Worm (Caenorhabditis elegans) whole organism, L2 larva: ENCODE results near the gene grl-19.
A peak's percentile ranks its signal among the peaks of the same experiment; 100 is the strongest.

Experiments
- C34F6.9 ChIP-seq: fragments of 150-350 bp; optimal IDR thresholded peaks from 2 replicates; lab custom pipeline; 2014; ENCODE audit warnings: missing biosample characterization, missing genetic modification characterization
- R02D3.7 ChIP-seq: fragments of 150-350 bp; optimal IDR thresholded peaks from 2 replicates; lab custom pipeline; 2014; ENCODE audit warnings: missing biosample characterization, missing genetic modification characterization
- Y55F3AM.14 ChIP-seq: fragments of 200-800 bp; sonication (Bioruptor generic); optimal IDR thresholded peaks from 2 replicates; lab custom pipeline; 2018; ENCODE audit warnings: mild to moderate bottlenecking, missing genetic modification characterization, missing compliant biosample characterization
- ZK546.5 ChIP-seq: sonication (generic microtip); optimal IDR thresholded peaks from 2 replicates; lab custom pipeline; 2017; ENCODE audit warnings: missing biosample characterization, missing genetic modification characterization
- alr-1 ChIP-seq: fragments of 150-350 bp; optimal IDR thresholded peaks from 2 replicates; lab custom pipeline; 2014; ENCODE audit warnings: missing biosample characterization, missing genetic modification characterization
- ama-1 ChIP-seq: fragments of 150-350 bp; optimal IDR thresholded peaks from 2 replicates; lab custom pipeline; 2018; ENCODE audit warnings: inconsistent platforms
- blmp-1 ChIP-seq: sonication (generic microtip); optimal IDR thresholded peaks from 2 replicates; lab custom pipeline; 2017; ENCODE audit warnings: missing genetic modification characterization, mild to moderate bottlenecking, missing compliant biosample characterization, antibody characterized with exemption, moderate library complexity; ENCODE audit not compliant: insufficient read depth
- ceh-16 ChIP-seq: fragments of 150-350 bp; optimal IDR thresholded peaks from 2 replicates; lab custom pipeline; 2014; ENCODE audit warnings: missing biosample characterization, missing genetic modification characterization
- ceh-82 ChIP-seq: fragments of 150-350 bp; optimal IDR thresholded peaks from 2 replicates; lab custom pipeline; 2014; ENCODE audit warnings: missing biosample characterization, missing genetic modification characterization
- crh-2 ChIP-seq: sonication (generic microtip); optimal IDR thresholded peaks from 2 replicates; lab custom pipeline; 2017; ENCODE audit warnings: missing biosample characterization, missing genetic modification characterization
- dmd-4 ChIP-seq: sonication (generic microtip); optimal IDR thresholded peaks from 2 replicates; lab custom pipeline; 2017; ENCODE audit warnings: missing biosample characterization, missing genetic modification characterization
- egl-27 ChIP-seq: sonication (generic microtip); optimal IDR thresholded peaks from 3 replicates; lab custom pipeline; 2017; ENCODE audit warnings: missing biosample characterization, missing genetic modification reagents, missing genetic modification characterization
- fos-1 ChIP-seq: fragments of 150-350 bp; optimal IDR thresholded peaks from 2 replicates; lab custom pipeline; 2014; ENCODE audit warnings: missing biosample characterization, missing genetic modification characterization
- gmeb-1 ChIP-seq: fragments of 150-350 bp; optimal IDR thresholded peaks from 2 replicates; lab custom pipeline; 2014; ENCODE audit warnings: missing biosample characterization, missing genetic modification characterization
- lin-11 ChIP-seq: fragments of 150-350 bp; sonication (generic microtip); optimal IDR thresholded peaks from 2 replicates; lab custom pipeline; 2014; ENCODE audit warnings: missing biosample characterization, missing genetic modification characterization, inconsistent platforms, mixed read lengths
- lin-13 ChIP-seq: fragments of 150-350 bp; optimal IDR thresholded peaks from 2 replicates; lab custom pipeline; 2014; ENCODE audit warnings: missing biosample characterization, missing genetic modification reagents, missing genetic modification characterization
- lin-39 ChIP-seq: fragments of 150-350 bp; optimal IDR thresholded peaks from 2 replicates; lab custom pipeline; 2014; ENCODE audit warnings: missing biosample characterization, missing genetic modification reagents, missing genetic modification characterization
- lsy-2 ChIP-seq, 2 experiments: fragments of 150-350 bp in 1 of 2; sonication (generic microtip) in 1 of 2; optimal IDR thresholded peaks; 2 replicates each; lab custom pipeline; 2014 to 2017; ENCODE audit warnings: missing biosample characterization in 2 of 2, missing genetic modification characterization in 2 of 2
- mab-5 ChIP-seq: fragments of 150-350 bp; optimal IDR thresholded peaks from 2 replicates; lab custom pipeline; 2014; ENCODE audit warnings: missing biosample characterization, missing genetic modification characterization
- mbf-1 ChIP-seq: sonication (generic microtip); optimal IDR thresholded peaks from 2 replicates; lab custom pipeline; 2017; ENCODE audit warnings: missing biosample characterization, missing genetic modification characterization
- mdl-1 ChIP-seq, 2 experiments: fragments of 150-350 bp in 1 of 2; sonication (generic microtip) in 1 of 2; optimal IDR thresholded peaks; 2 replicates each; lab custom pipeline; 2017; ENCODE audit warnings: missing biosample characterization in 2 of 2, missing genetic modification characterization in 2 of 2
- nhr-10 ChIP-seq: sonication (generic microtip); optimal IDR thresholded peaks from 2 replicates; lab custom pipeline; 2017; ENCODE audit warnings: missing biosample characterization, missing genetic modification characterization
- nhr-11 ChIP-seq: fragments of 150-350 bp; optimal IDR thresholded peaks from 2 replicates; lab custom pipeline; 2014; ENCODE audit warnings: missing biosample characterization, missing genetic modification characterization
- nhr-12 ChIP-seq: fragments of 150-350 bp; optimal IDR thresholded peaks from 2 replicates; lab custom pipeline; 2014; ENCODE audit warnings: missing biosample characterization, missing genetic modification characterization
- nhr-129 ChIP-seq: fragments of 150-350 bp; optimal IDR thresholded peaks from 2 replicates; lab custom pipeline; 2014; ENCODE audit warnings: missing biosample characterization, missing genetic modification characterization
- nhr-21 ChIP-seq: fragments of 150-350 bp; optimal IDR thresholded peaks from 2 replicates; lab custom pipeline; 2014; ENCODE audit warnings: missing biosample characterization, missing genetic modification characterization
- nhr-23 ChIP-seq: fragments of 150-350 bp; optimal IDR thresholded peaks from 2 replicates; lab custom pipeline; 2014; ENCODE audit warnings: missing biosample characterization, missing genetic modification reagents, missing genetic modification characterization
- nhr-237 ChIP-seq: fragments of 150-350 bp; optimal IDR thresholded peaks from 2 replicates; lab custom pipeline; 2014; ENCODE audit warnings: missing biosample characterization, missing genetic modification characterization
- nhr-25 ChIP-seq: fragments of 150-350 bp; sonication (generic microtip); optimal IDR thresholded peaks from 3 replicates; lab custom pipeline; 2014; ENCODE audit warnings: missing biosample characterization, missing genetic modification characterization
- nhr-6 ChIP-seq: fragments of 150-350 bp; optimal IDR thresholded peaks from 2 replicates; lab custom pipeline; 2014; ENCODE audit warnings: missing biosample characterization, missing genetic modification characterization
- nhr-77 ChIP-seq: fragments of 150-350 bp; optimal IDR thresholded peaks from 2 replicates; lab custom pipeline; 2014; ENCODE audit warnings: missing biosample characterization, missing genetic modification characterization
- peb-1 ChIP-seq: fragments of 150-350 bp; optimal IDR thresholded peaks from 2 replicates; lab custom pipeline; 2014; ENCODE audit warnings: missing biosample characterization, missing genetic modification characterization
- sem-4 ChIP-seq: fragments of 150-350 bp; optimal IDR thresholded peaks from 2 replicates; lab custom pipeline; 2014; ENCODE audit warnings: missing biosample characterization, missing genetic modification reagents, missing genetic modification characterization
- skn-1 ChIP-seq: sonication (generic microtip); optimal IDR thresholded peaks from 2 replicates; lab custom pipeline; 2017; ENCODE audit warnings: missing biosample characterization, missing genetic modification characterization
- sma-9 ChIP-seq, 2 experiments: fragments of 150-350 bp in 1 of 2; sonication (generic microtip) in 1 of 2; optimal IDR thresholded peaks; 2 replicates each; lab custom pipeline; 2014 to 2016; ENCODE audit warnings: missing genetic modification characterization in 2 of 2, mild to moderate bottlenecking in 1 of 2, missing biosample characterization in 1 of 2, missing compliant biosample characterization in 1 of 2, missing genetic modification reagents in 1 of 2, moderate library complexity in 1 of 2
- snpc-4 ChIP-seq: fragments of 150-350 bp; optimal IDR thresholded peaks from 2 replicates; lab custom pipeline; 2014; ENCODE audit warnings: missing biosample characterization, missing genetic modification characterization
- unc-39 ChIP-seq: fragments of 150-350 bp; optimal IDR thresholded peaks from 2 replicates; lab custom pipeline; 2014; ENCODE audit warnings: missing biosample characterization, missing genetic modification characterization
- unc-55 ChIP-seq: fragments of 150-350 bp; sonication (generic microtip); optimal IDR thresholded peaks from 3 replicates; lab custom pipeline; 2014; ENCODE audit warnings: missing biosample characterization, missing genetic modification reagents, missing genetic modification characterization
- unc-62 ChIP-seq: fragments of 150-350 bp; optimal IDR thresholded peaks from 2 replicates; lab custom pipeline; 2014; ENCODE audit warnings: missing biosample characterization, missing genetic modification reagents, missing genetic modification characterization
- ztf-1 ChIP-seq: fragments of 200-800 bp; sonication (Bioruptor generic); conservative IDR thresholded peaks from 2 replicates; pipeline ENCODE4 v1.3.6; 2022; ENCODE audit warnings: missing genetic modification characterization, missing compliant biosample characterization
- ztf-11 ChIP-seq: sonication (generic microtip); optimal IDR thresholded peaks from 2 replicates; lab custom pipeline; 2017; ENCODE audit warnings: missing biosample characterization, missing genetic modification characterization
- ztf-4 ChIP-seq: fragments of 150-350 bp; optimal IDR thresholded peaks from 2 replicates; lab custom pipeline; 2014; ENCODE audit warnings: missing biosample characterization, missing genetic modification characterization

The grl-19 gene

ce11 chrIV:252454-252853 is at the start of gene grl-19:
TSS of gene grl-19 (minus strand) at chrIV:252554.
- TF ChIP-seq lin-11 (tag; lab: Kevin White, UChicago), result no peak
- TF ChIP-seq sma-9 (GFP tag; optimal IDR thresholded peaks at IDR 0.05; lab: Kevin White, UChicago), result no peak
- no peak for TF ChIP-seq sma-9 (tag; optimal IDR thresholded peaks at IDR 0.05; lab: Kevin White, UChicago)
- TF ChIP-seq mab-5 (tag; lab: Kevin White, UChicago), result no peak
- no peak for TF ChIP-seq lin-13 (GFP tag; lab: Kevin White, UChicago)
- TF ChIP-seq alr-1, result no peak
- no peak for TF ChIP-seq mbf-1 (tag; lab: Kevin White, UChicago)
- TF ChIP-seq egl-27 (tag; lab: Kevin White, UChicago), result no peak
- no peak for TF ChIP-seq C34F6.9 (tag; lab: Kevin White, UChicago)

ce11 chrIV:300307-300706 is 48.0 kb upstream of the grl-19 start:
- TF ChIP-seq ceh-82 (tag; lab: Kevin White, UChicago) (no peak), lsy-2 (tag; optimal IDR thresholded peaks at IDR 0.05; lab: Kevin White, UChicago) (no peak), sma-9 (GFP tag; optimal IDR thresholded peaks at IDR 0.05; lab: Kevin White, UChicago) (peak; percentile 24), sma-9 (tag; optimal IDR thresholded peaks at IDR 0.05; lab: Kevin White, UChicago) (no peak), nhr-6 (tag; lab: Kevin White, UChicago) (no peak), nhr-129 (no peak), ztf-11 (tag; lab: Kevin White, UChicago) (no peak), R02D3.7 (tag; lab: Kevin White, UChicago) (no peak), nhr-21 (tag; lab: Kevin White, UChicago) (no peak), sem-4 (tag; lab: Kevin White, UChicago) (no peak)

ce11 chrIV:299190-299589 is 46.8 kb upstream of the grl-19 start:
- no peak for TF ChIP-seq ztf-11 (tag; lab: Kevin White, UChicago)
- no peak for TF ChIP-seq peb-1
- TF ChIP-seq ama-1 (lab: Kevin White, UChicago), result no peak
- no peak for TF ChIP-seq nhr-12 (tag; lab: Kevin White, UChicago)
- TF ChIP-seq crh-2 (tag; lab: Kevin White, UChicago), result no peak
- TF ChIP-seq dmd-4 (tag; lab: Kevin White, UChicago), result no peak
- no peak for TF ChIP-seq nhr-10 (tag; lab: Kevin White, UChicago)
- no peak for TF ChIP-seq nhr-237 (tag; lab: Kevin White, UChicago)
- TF ChIP-seq mdl-1 (tag; optimal IDR thresholded peaks at IDR 0.05; lab: Kevin White, UChicago), result no peak
- no peak for TF ChIP-seq nhr-11 (tag; lab: Kevin White, UChicago)
- TF ChIP-seq lsy-2 (tag; optimal IDR thresholded peaks at IDR 0.05; lab: Kevin White, UChicago), result no peak
- no peak for TF ChIP-seq skn-1 (tag; lab: Kevin White, UChicago)
- no peak for TF ChIP-seq ceh-82 (tag; lab: Kevin White, UChicago)
- no peak for TF ChIP-seq unc-55 (GFP tag; lab: Kevin White, UChicago)
- TF ChIP-seq unc-39 (tag; lab: Kevin White, UChicago), result no peak
- TF ChIP-seq mab-5 (tag; lab: Kevin White, UChicago), result no peak
- no peak for TF ChIP-seq nhr-25 (tag; lab: Kevin White, UChicago)
- no peak for TF ChIP-seq mbf-1 (tag; lab: Kevin White, UChicago)
- no peak for TF ChIP-seq lin-39

ce11 chrIV:298204-298603 is 45.9 kb upstream of the grl-19 start, which contains the start of gene pnp-1:
TSS of gene pnp-1 (minus strand) at chrIV:298304.
- TF ChIP-seq snpc-4 (tag; lab: Kevin White, UChicago) (no peak), crh-2 (tag; lab: Kevin White, UChicago) (no peak), ztf-4 (no peak)

DNA sequence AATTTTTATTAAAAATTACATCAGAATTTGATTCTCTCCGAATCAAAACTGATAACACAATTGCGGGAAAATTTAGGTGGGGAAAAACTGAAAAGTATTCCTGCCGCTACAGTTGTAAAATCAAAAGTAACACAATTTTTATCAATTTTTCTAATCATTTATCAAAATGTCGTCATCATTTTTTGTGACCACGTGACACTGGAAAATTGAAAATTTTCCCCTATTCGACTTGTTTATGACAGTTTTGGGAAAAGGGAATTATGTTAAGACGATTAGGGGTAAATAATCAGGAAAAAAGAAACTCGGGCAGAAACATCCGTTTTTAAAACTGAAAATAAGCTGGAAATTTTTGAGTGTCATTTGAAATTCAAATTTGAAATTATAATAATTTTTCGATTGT is 44.5 kb upstream of the grl-19 start:
- TF ChIP-seq ztf-1, result no peak
- TF ChIP-seq nhr-21 (tag; lab: Kevin White, UChicago), result no peak
- no peak for TF ChIP-seq nhr-10 (tag; lab: Kevin White, UChicago)
- no peak for TF ChIP-seq Y55F3AM.14 (GFP tag; lab: Kevin White, UChicago)
- TF ChIP-seq ZK546.5 (tag; lab: Kevin White, UChicago), result no peak
- no peak for TF ChIP-seq mab-5 (tag; lab: Kevin White, UChicago)
- TF ChIP-seq nhr-23, result no peak
- no peak for TF ChIP-seq nhr-6 (tag; lab: Kevin White, UChicago)
- TF ChIP-seq nhr-12 (tag; lab: Kevin White, UChicago), result no peak
- TF ChIP-seq ceh-16 (tag; lab: Kevin White, UChicago), result no peak
- peak in 1 of 2 experiments; percentile 25 for TF ChIP-seq mdl-1 (tag; optimal IDR thresholded peaks at IDR 0.05; lab: Kevin White, UChicago)
- no peak for TF ChIP-seq skn-1 (tag; lab: Kevin White, UChicago)
- TF ChIP-seq blmp-1 (tag; lab: Kevin White, UChicago), result no peak
- TF ChIP-seq peb-1, result no peak
- TF ChIP-seq snpc-4 (tag; lab: Kevin White, UChicago), result no peak
- peak; percentile 71 for TF ChIP-seq crh-2 (tag; lab: Kevin White, UChicago)
- no peak for TF ChIP-seq R02D3.7 (tag; lab: Kevin White, UChicago)
- peak; percentile 55 for TF ChIP-seq fos-1 (tag; lab: Kevin White, UChicago)
- no peak for TF ChIP-seq lin-11 (tag; lab: Kevin White, UChicago)
- TF ChIP-seq unc-62 (GFP tag; lab: Kevin White, UChicago), result no peak
- TF ChIP-seq lin-39, result no peak
- peak; percentile 70 for TF ChIP-seq gmeb-1
- TF ChIP-seq unc-39 (tag; lab: Kevin White, UChicago), result no peak
- no peak for TF ChIP-seq nhr-77 (tag; lab: Kevin White, UChicago)
- peak in 1 of 2 experiments; percentile 13 for TF ChIP-seq lsy-2 (tag; optimal IDR thresholded peaks at IDR 0.05; lab: Kevin White, UChicago)
- peak; percentile 58 for TF ChIP-seq sma-9 (GFP tag; optimal IDR thresholded peaks at IDR 0.05; lab: Kevin White, UChicago)
- no peak for TF ChIP-seq sma-9 (tag; optimal IDR thresholded peaks at IDR 0.05; lab: Kevin White, UChicago)
- TF ChIP-seq ama-1 (lab: Kevin White, UChicago), result no peak
- TF ChIP-seq egl-27 (tag; lab: Kevin White, UChicago), result no peak
